Worm (Caenorhabditis elegans): ENCODE results near the gene clec-170.

ce11 chrIV:1266724-1267123, at the start of gene clec-170:
- TF ChIP-seq ama-1 (optimal IDR thresholded peaks at IDR 0.05) = no peak
- TF ChIP-seq nhr-129 (tag; optimal IDR thresholded peaks at IDR 0.05) = no peak
